Worm (Caenorhabditis elegans) whole organism, midembryonic: ENCODE data around the gene K07F5.14.

Source experiments
- T22C8.4 ChIP-seq: fragments of 200-800 bp; sonication (Bioruptor generic); IDR thresholded peaks from 2 replicates; pipeline ENCODE4 v1.3.6; 2022; ENCODE audit warnings: missing genetic modification characterization, missing compliant biosample characterization
- cog-1 ChIP-seq: sonication (generic microtip); optimal IDR thresholded peaks from 2 replicates; lab custom pipeline; 2016; ENCODE audit warnings: missing genetic modification characterization, missing compliant biosample characterization
- flt-1 ChIP-seq: fragments of 200-800 bp; sonication (Bioruptor generic); IDR thresholded peaks from 2 replicates; pipeline ENCODE4 v1.3.6; 2022; ENCODE audit warnings: missing genetic modification characterization, missing compliant biosample characterization
- klf-2 ChIP-seq: fragments of 200-800 bp; sonication (Bioruptor generic); conservative IDR thresholded peaks from 2 replicates; pipeline ENCODE4 v1.3.6; 2022; ENCODE audit warnings: missing genetic modification reagents, missing genetic modification characterization, missing compliant biosample characterization
- med-1 ChIP-seq: sonication (generic microtip); optimal IDR thresholded peaks from 2 replicates; lab custom pipeline; 2017; ENCODE audit warnings: missing genetic modification characterization, mild to moderate bottlenecking, missing compliant biosample characterization, antibody characterized with exemption, missing genetic modification reagents; ENCODE audit not compliant: insufficient read depth
- ref-1 ChIP-seq: fragments of 200-800 bp; sonication (Bioruptor generic); conservative IDR thresholded peaks from 2 replicates; pipeline ENCODE4 v1.3.6; 2022; ENCODE audit warnings: missing genetic modification reagents, missing genetic modification characterization, missing compliant biosample characterization
- tab-1 ChIP-seq: fragments of 200-800 bp; sonication (Bioruptor generic); IDR thresholded peaks from 2 replicates; pipeline ENCODE4 v1.3.6; 2022; ENCODE audit warnings: missing genetic modification characterization, missing compliant biosample characterization
- ztf-23 ChIP-seq: fragments of 200-800 bp; sonication (Bioruptor generic); IDR thresholded peaks from 2 replicates; pipeline ENCODE4 v1.3.6; 2022; ENCODE audit warnings: missing genetic modification reagents, missing genetic modification characterization, missing compliant biosample characterization
- ztf-29 ChIP-seq: fragments of 200-800 bp; sonication (Bioruptor generic); IDR thresholded peaks from 2 replicates; pipeline ENCODE4 v1.3.6; 2022; ENCODE audit warnings: missing genetic modification reagents, missing genetic modification characterization, missing compliant biosample characterization

K07F5.14 gene

ce11 chrIV:9840984-9841590 lies 20.9 kb upstream of the K07F5.14 start, which contains the start of the genes kin-24 and msp-56:
kin-24 (minus strand) TSS chrIV:9841084.
msp-56 (plus strand) TSS chrIV:9841540.
- no peak for TF ChIP-seq ref-1

- no peak for TF ChIP-seq klf-2 (GFP tag; lab: Robert Waterston, UW)
- no peak for TF ChIP-seq T22C8.4
- no peak for TF ChIP-seq tab-1 (GFP tag; lab: Robert Waterston, UW)
- no peak for TF ChIP-seq med-1 (GFP tag; lab: Kevin White, UChicago)
- no peak for TF ChIP-seq flt-1
- no peak for TF ChIP-seq ref-1
- no peak for TF ChIP-seq cog-1 (tag; lab: Kevin White, UChicago)
- TF ChIP-seq ztf-29 (GFP tag; lab: Robert Waterston, UW) = no peak
Measured at ce11 chrIV:9842071-9842470, 19.9 kb upstream of the K07F5.14 start, which contains the start of gene K07F5.17. K07F5.17 (plus strand) TSS chrIV:9842371.

- TF ChIP-seq med-1 (GFP tag; lab: Kevin White, UChicago) (no peak), cog-1 (tag; lab: Kevin White, UChicago) (no peak), klf-2 (GFP tag; lab: Robert Waterston, UW) (no peak), ref-1 (no peak), ztf-29 (GFP tag; lab: Robert Waterston, UW) (no peak), ztf-23 (no peak), tab-1 (GFP tag; lab: Robert Waterston, UW) (no peak), T22C8.4 (no peak), flt-1 (no peak)
Measured at ce11 chrIV:9843760-9844159, 18.3 kb upstream of the K07F5.14 start, which contains the start of gene nspd-2. nspd-2 (plus strand) TSS chrIV:9844060.

ce11 chrIV:9846574-9846973 lies 15.4 kb upstream of the K07F5.14 start, which contains the start of gene K07F5.6:
K07F5.6 (minus strand) TSS chrIV:9846674.
- no peak for TF ChIP-seq ref-1
- no peak for TF ChIP-seq ztf-23
- no peak for TF ChIP-seq flt-1
- no peak for TF ChIP-seq tab-1 (GFP tag; lab: Robert Waterston, UW)
- no peak for TF ChIP-seq ztf-29 (GFP tag; lab: Robert Waterston, UW)
- TF ChIP-seq klf-2 (GFP tag; lab: Robert Waterston, UW) = no peak
- TF ChIP-seq T22C8.4 = no peak
- TF ChIP-seq cog-1 (tag; lab: Kevin White, UChicago) = no peak
- no peak for TF ChIP-seq med-1 (GFP tag; lab: Kevin White, UChicago)

- TF ChIP-seq T22C8.4 (no peak), tab-1 (GFP tag; lab: Robert Waterston, UW) (no peak), klf-2 (GFP tag; lab: Robert Waterston, UW) (no peak), ztf-23 (no peak), cog-1 (tag; lab: Kevin White, UChicago) (no peak), med-1 (GFP tag; lab: Kevin White, UChicago) (no peak), ztf-29 (GFP tag; lab: Robert Waterston, UW) (no peak), ref-1 (no peak), flt-1 (no peak)
Measured at ce11 chrIV:9848075-9848474, 13.9 kb upstream of the K07F5.14 start, which contains the start of gene K07F5.7. K07F5.7 (minus strand) TSS chrIV:9848175.

- TF ChIP-seq klf-2 (GFP tag; lab: Robert Waterston, UW) (no peak), cog-1 (tag; lab: Kevin White, UChicago) (no peak)
Measured at ce11 chrIV:9849624-9850023, 12.4 kb upstream of the K07F5.14 start, which contains the start of gene K07F5.8. K07F5.8 (minus strand) TSS chrIV:9849724.

ce11 chrIV:9850931-9851330 lies 11.1 kb upstream of the K07F5.14 start, which contains the start of gene ssp-10:
ssp-10 (minus strand) TSS chrIV:9851031.
- TF ChIP-seq tab-1 (GFP tag; lab: Robert Waterston, UW) (no peak), flt-1 (no peak), T22C8.4 (no peak), ztf-23 (no peak), cog-1 (tag; lab: Kevin White, UChicago) (no peak), ref-1 (no peak), ztf-29 (GFP tag; lab: Robert Waterston, UW) (no peak), med-1 (GFP tag; lab: Kevin White, UChicago) (no peak), klf-2 (GFP tag; lab: Robert Waterston, UW) (no peak)

- TF ChIP-seq flt-1 (no peak), med-1 (GFP tag; lab: Kevin White, UChicago) (no peak), ref-1 (no peak), klf-2 (GFP tag; lab: Robert Waterston, UW) (no peak), T22C8.4 (no peak), ztf-29 (GFP tag; lab: Robert Waterston, UW) (no peak), tab-1 (GFP tag; lab: Robert Waterston, UW) (no peak), cog-1 (tag; lab: Kevin White, UChicago) (no peak), ztf-23 (no peak)
Measured at ce11 chrIV:9852250-9852649, 9.8 kb upstream of the K07F5.14 start, which contains the start of gene ssq-1. ssq-1 (plus strand) TSS chrIV:9852550.

ce11 chrIV:9852818-9853466 lies 9.1 kb upstream of the K07F5.14 start:
- TF ChIP-seq cog-1 (tag; lab: Kevin White, UChicago) (no peak), flt-1 (no peak), ztf-29 (GFP tag; lab: Robert Waterston, UW) (no peak), T22C8.4 (no peak), ref-1 (no peak), tab-1 (GFP tag; lab: Robert Waterston, UW) (no peak), ztf-23 (no peak), klf-2 (GFP tag; lab: Robert Waterston, UW) (no peak), med-1 (GFP tag; lab: Kevin White, UChicago) (no peak)

- TF ChIP-seq cog-1 (tag; lab: Kevin White, UChicago) = no peak
- no peak for TF ChIP-seq klf-2 (GFP tag; lab: Robert Waterston, UW)
- TF ChIP-seq flt-1 = no peak
- no peak for TF ChIP-seq ref-1
- no peak for TF ChIP-seq ztf-23
- no peak for TF ChIP-seq ztf-29 (GFP tag; lab: Robert Waterston, UW)
- no peak for TF ChIP-seq T22C8.4
Measured at ce11 chrIV:9854952-9855351, 7.1 kb upstream of the K07F5.14 start.
